Fruit fly (Drosophila melanogaster) whole organism, wandering third instar larva: ENCODE data around the gene nst.
A peak's percentile ranks its signal among the peaks of the same experiment; 100 is the strongest.

Experiments
- Abd-B ChIP-seq: fragments of >200 bp; optimal IDR thresholded peaks from 2 replicates; lab custom pipeline; 2017; ENCODE audit warnings: missing biosample characterization, missing genetic modification characterization
- CG32264 ChIP-seq: fragments of 200-800 bp; sonication (Bioruptor generic); optimal IDR thresholded peaks from 2 replicates; lab custom pipeline; 2016; ENCODE audit warnings: missing biosample characterization, missing genetic modification characterization
- CG9705 ChIP-seq: fragments of 200-800 bp; sonication (Bioruptor generic); optimal IDR thresholded peaks from 2 replicates; lab custom pipeline; 2018; ENCODE audit warnings: missing biosample characterization, mild to moderate bottlenecking, missing genetic modification characterization
- CrebA ChIP-seq: fragments of 200-800 bp; sonication (Bioruptor generic); optimal IDR thresholded peaks from 2 replicates; lab custom pipeline; 2016; ENCODE audit warnings: missing biosample characterization, mild to moderate bottlenecking, missing genetic modification characterization, borderline replicate concordance
- Dfd ChIP-seq: fragments of >200 bp; optimal IDR thresholded peaks from 2 replicates; lab custom pipeline; 2017; ENCODE audit warnings: missing biosample characterization, missing genetic modification characterization
- Dif ChIP-seq: fragments of 200-275, 200-300 bp; sonication (Bioruptor generic); optimal IDR thresholded peaks from 2 replicates; lab custom pipeline; 2018; ENCODE audit warnings: missing biosample characterization, missing genetic modification characterization; ENCODE audit not compliant: partially characterized antibody
- GATAd ChIP-seq: sonication (Bioruptor generic); optimal IDR thresholded peaks from 2 replicates; lab custom pipeline; 2016; ENCODE audit warnings: missing biosample characterization, missing genetic modification characterization
- HLH106 ChIP-seq: fragments of 200-800 bp; optimal IDR thresholded peaks from 3 replicates; lab custom pipeline; 2019; ENCODE audit warnings: missing biosample characterization, mild to moderate bottlenecking, missing genetic modification characterization, moderate library complexity
- Hnf4 ChIP-seq: fragments of 200-800 bp; sonication (Bioruptor generic); optimal IDR thresholded peaks from 2 replicates; lab custom pipeline; 2016; ENCODE audit warnings: missing biosample characterization, mild to moderate bottlenecking, missing genetic modification characterization
- Hr78 ChIP-seq: fragments of >200 bp; optimal IDR thresholded peaks from 2 replicates; lab custom pipeline; 2017; ENCODE audit warnings: missing biosample characterization, missing genetic modification characterization
- Hr83 ChIP-seq: fragments of 200-300 bp; sonication (Bioruptor generic); optimal IDR thresholded peaks from 2 replicates; lab custom pipeline; 2016; ENCODE audit warnings: missing biosample characterization, mild to moderate bottlenecking, missing genetic modification characterization, moderate library complexity; ENCODE audit not compliant: poor library complexity, severe bottlenecking
- Jra ChIP-seq: sonication (Bioruptor generic); optimal IDR thresholded peaks from 2 replicates; lab custom pipeline; 2016; ENCODE audit warnings: missing biosample characterization, missing genetic modification characterization
- Mio ChIP-seq: sonication (Bioruptor generic); optimal IDR thresholded peaks from 2 replicates; lab custom pipeline; 2016; ENCODE audit warnings: missing biosample characterization, missing genetic modification characterization
- Myc ChIP-seq: fragments of >200 bp; optimal IDR thresholded peaks from 2 replicates; lab custom pipeline; 2017
- N ChIP-seq: fragments of >200 bp; optimal IDR thresholded peaks from 2 replicates; lab custom pipeline; 2018; ENCODE audit warnings: missing biosample characterization, missing external identifiers, missing genetic modification characterization
- OdsH ChIP-seq: fragments of 200-800 bp; sonication (Bioruptor generic); optimal IDR thresholded peaks from 2 replicates; lab custom pipeline; 2016; ENCODE audit warnings: missing biosample characterization, mild to moderate bottlenecking, missing genetic modification characterization
- Rel ChIP-seq, 2 experiments: fragments of 200-800 bp; sonication (Bioruptor generic) in 1 of 2; optimal IDR thresholded peaks; 2 replicates in 1 of 2; 3 replicates in 1 of 2; lab custom pipeline; 2016 to 2019; ENCODE audit warnings: mild to moderate bottlenecking in 2 of 2, missing biosample characterization in 2 of 2, missing genetic modification characterization in 2 of 2, moderate library complexity in 1 of 2
- Sp1 ChIP-seq: fragments of 200-800 bp; sonication (Bioruptor generic); optimal IDR thresholded peaks from 3 replicates; lab custom pipeline; 2019; ENCODE audit warnings: missing biosample characterization, mild to moderate bottlenecking, missing genetic modification characterization, moderate library complexity
- Vsx2 ChIP-seq: fragments of 200-300, 225-300 bp; sonication (Bioruptor generic); optimal IDR thresholded peaks from 2 replicates; lab custom pipeline; 2018; ENCODE audit warnings: missing biosample characterization, missing genetic modification characterization; ENCODE audit not compliant: partially characterized antibody
- br ChIP-seq: fragments of 200-800 bp; sonication (Bioruptor generic); optimal IDR thresholded peaks from 2 replicates; lab custom pipeline; 2016; ENCODE audit warnings: missing biosample characterization, missing genetic modification characterization
- brk ChIP-seq: fragments of 200-800 bp; sonication (Bioruptor generic); optimal IDR thresholded peaks from 2 replicates; lab custom pipeline; 2016; ENCODE audit warnings: missing biosample characterization, mild to moderate bottlenecking, missing genetic modification characterization
- dl ChIP-seq, 2 experiments: fragments of 175-275, 200-275 bp in 1 of 2; fragments of 200-275 bp in 1 of 2; sonication (Bioruptor generic); optimal IDR thresholded peaks; lab custom pipeline; 2018; ENCODE audit warnings: mild to moderate bottlenecking in 2 of 2, missing biosample characterization in 2 of 2, missing genetic modification characterization in 2 of 2, moderate library complexity in 2 of 2; ENCODE audit not compliant: partially characterized antibody in 2 of 2, insufficient read depth in 1 of 2
- dmrt93B ChIP-seq: fragments of 200-800 bp; sonication (Bioruptor generic); optimal IDR thresholded peaks from 2 replicates; lab custom pipeline; 2018; ENCODE audit warnings: missing biosample characterization, mild to moderate bottlenecking, missing genetic modification characterization
- dsf ChIP-seq: sonication (Bioruptor generic); optimal IDR thresholded peaks from 2 replicates; lab custom pipeline; 2016; ENCODE audit warnings: missing biosample characterization, missing genetic modification characterization, borderline replicate concordance
- ey ChIP-seq: fragments of 200-800 bp; sonication (Bioruptor generic); optimal IDR thresholded peaks from 2 replicates; lab custom pipeline; 2016; ENCODE audit warnings: missing biosample characterization, missing genetic modification characterization
- foxo ChIP-seq, 2 experiments: fragments of 200-800 bp; sonication (Bioruptor generic); optimal IDR thresholded peaks; 2 replicates in 1 of 2; 3 replicates in 1 of 2; lab custom pipeline; 2016 to 2017; ENCODE audit warnings: missing biosample characterization in 2 of 2, missing genetic modification characterization in 2 of 2
- fru ChIP-seq: fragments of 200-800 bp; sonication (Bioruptor generic); optimal IDR thresholded peaks from 3 replicates; lab custom pipeline; 2016; ENCODE audit warnings: missing biosample characterization, mild to moderate bottlenecking, missing genetic modification characterization
- h ChIP-seq: fragments of 200-800 bp; sonication (Bioruptor generic); optimal IDR thresholded peaks from 3 replicates; lab custom pipeline; 2016; ENCODE audit warnings: missing biosample characterization, mild to moderate bottlenecking, missing genetic modification characterization
- jim ChIP-seq: fragments of 175-275, 200-325 bp; sonication (Bioruptor generic); optimal IDR thresholded peaks from 2 replicates; lab custom pipeline; 2016; ENCODE audit warnings: missing biosample characterization, mild to moderate bottlenecking, missing genetic modification characterization
- lola ChIP-seq: fragments of >200 bp; optimal IDR thresholded peaks from 2 replicates; lab custom pipeline; 2017; ENCODE audit warnings: missing biosample characterization, missing genetic modification characterization
- pan ChIP-seq: fragments of >200 bp; optimal IDR thresholded peaks from 2 replicates; lab custom pipeline; 2017
- psq ChIP-seq: fragments of 200-800 bp; sonication (Bioruptor generic); optimal IDR thresholded peaks from 3 replicates; lab custom pipeline; 2017; ENCODE audit warnings: missing biosample characterization, mild to moderate bottlenecking, missing genetic modification characterization, moderate library complexity
- rgr ChIP-seq: fragments of 200-800 bp; sonication (Bioruptor generic); optimal IDR thresholded peaks from 3 replicates; lab custom pipeline; 2016; ENCODE audit warnings: missing biosample characterization, mild to moderate bottlenecking, missing genetic modification characterization
- sage ChIP-seq: fragments of 200-800 bp; sonication (Bioruptor generic); optimal IDR thresholded peaks from 2 replicates; lab custom pipeline; 2016; ENCODE audit warnings: missing biosample characterization, mild to moderate bottlenecking, missing genetic modification characterization
- sv ChIP-seq: fragments of 200-800 bp; sonication (Bioruptor generic); optimal IDR thresholded peaks from 3 replicates; lab custom pipeline; 2016; ENCODE audit warnings: missing biosample characterization, missing genetic modification characterization
- tai ChIP-seq: sonication (Bioruptor generic); optimal IDR thresholded peaks from 2 replicates; lab custom pipeline; 2016; ENCODE audit warnings: missing biosample characterization, missing genetic modification characterization
- usp ChIP-seq: fragments of >200 bp; optimal IDR thresholded peaks from 2 replicates; lab custom pipeline; 2017; ENCODE audit warnings: missing biosample characterization, missing genetic modification characterization
- woc ChIP-seq: sonication (Bioruptor generic); optimal IDR thresholded peaks from 2 replicates; lab custom pipeline; 2016; ENCODE audit warnings: missing biosample characterization, mild to moderate bottlenecking, missing genetic modification characterization

nst gene

dm6 chr3L:12503865-12504650 lies 25.9 kb downstream of the nst start, which contains the start of the genes CG10646 and vih:
Gene CG10646 (minus strand): TSS chr3L:12503894.
Gene vih (plus strand): TSS chr3L:12504292.
- TF ChIP-seq CrebA (GFP tag; lab: Kevin White, UChicago) = no peak
- no peak for TF ChIP-seq brk (GFP tag; lab: Kevin White, UChicago)
- no peak for TF ChIP-seq sage (GFP tag; lab: Kevin White, UChicago)
- no peak for TF ChIP-seq Hr78 (GFP tag; lab: Kevin White, UChicago)
- TF ChIP-seq Abd-B = no peak
- no peak for TF ChIP-seq Dif (GFP tag; lab: Kevin White, UChicago)
- no peak for TF ChIP-seq Vsx2
- no peak for TF ChIP-seq CG32264
- peak; percentile 24 for TF ChIP-seq dsf (GFP tag; lab: Kevin White, UChicago)
- TF ChIP-seq Hr83 (GFP tag; lab: Kevin White, UChicago) = peak; percentile 47
- TF ChIP-seq Jra = no peak
- peak in 1 of 2 experiments; percentile 66 for TF ChIP-seq foxo (GFP tag; optimal IDR thresholded peaks at IDR 0.05; lab: Kevin White, UChicago)
- TF ChIP-seq OdsH (GFP tag; lab: Kevin White, UChicago) = peak; percentile 37
- no peak for TF ChIP-seq lola (GFP tag; lab: Kevin White, UChicago)
- TF ChIP-seq Myc (lab: Kevin White, UChicago) = peak; percentile 47
- TF ChIP-seq jim = no peak
- TF ChIP-seq tai = no peak
- no peak for TF ChIP-seq dl (GFP tag; optimal IDR thresholded peaks at IDR 0.05; lab: Kevin White, UChicago; ENCODE audit: insufficient read depth in 1 of 2, partially characterized antibody in 2 of 2)
- no peak for TF ChIP-seq Hnf4 (GFP tag; lab: Kevin White, UChicago)
- peak; percentile 12 for TF ChIP-seq ey (GFP tag; lab: Kevin White, UChicago)
- no peak for TF ChIP-seq dmrt93B
- TF ChIP-seq GATAd (GFP tag; lab: Kevin White, UChicago) = no peak
- TF ChIP-seq sv = no peak
- peak; percentile 40 for TF ChIP-seq CG9705 (GFP tag; lab: Kevin White, UChicago)
- peak; percentile 11 for TF ChIP-seq br (GFP tag; lab: Kevin White, UChicago)
- TF ChIP-seq h (GFP tag; lab: Kevin White, UChicago) = peak; percentile 59
- peak; percentile 45 for TF ChIP-seq HLH106 (tag; lab: Kevin White, UChicago)
- TF ChIP-seq usp (GFP tag; lab: Kevin White, UChicago) = no peak
- TF ChIP-seq Sp1 (GFP tag; lab: Kevin White, UChicago) = peak; percentile 54
- TF ChIP-seq rgr = peak; percentile 60
- peak; percentile 50 for TF ChIP-seq fru (GFP tag; lab: Kevin White, UChicago)
- peak; percentile 67 for TF ChIP-seq psq
- no peak for TF ChIP-seq pan (lab: Kevin White, UChicago)
- TF ChIP-seq Rel (GFP tag; optimal IDR thresholded peaks at IDR 0.05; lab: Kevin White, UChicago) = no peak
- peak; percentile 43 for TF ChIP-seq Rel (tag; optimal IDR thresholded peaks at IDR 0.05; lab: Kevin White, UChicago)
- TF ChIP-seq N (GFP tag; lab: Kevin White, UChicago) = no peak
- no peak for TF ChIP-seq Dfd (GFP tag; lab: Kevin White, UChicago)
- no peak for TF ChIP-seq Mio (GFP tag; lab: Kevin White, UChicago)
- TF ChIP-seq woc (GFP tag; lab: Kevin White, UChicago) = no peak

- TF ChIP-seq sv = peak; percentile 58
- peak; percentile 40 for TF ChIP-seq OdsH (GFP tag; lab: Kevin White, UChicago)
- TF ChIP-seq HLH106 (tag; lab: Kevin White, UChicago) = peak; percentile 47
- peak; percentile 44 for TF ChIP-seq br (GFP tag; lab: Kevin White, UChicago)
- TF ChIP-seq Sp1 (GFP tag; lab: Kevin White, UChicago) = peak; percentile 45
- TF ChIP-seq dsf (GFP tag; lab: Kevin White, UChicago) = peak; percentile 61
- peak; percentile 83 for TF ChIP-seq sage (GFP tag; lab: Kevin White, UChicago)
- no peak for TF ChIP-seq GATAd (GFP tag; lab: Kevin White, UChicago)
- no peak for TF ChIP-seq CG9705 (GFP tag; lab: Kevin White, UChicago)
- peak; percentile 77 for TF ChIP-seq Jra
- no peak for TF ChIP-seq Hr78 (GFP tag; lab: Kevin White, UChicago)
- TF ChIP-seq fru (GFP tag; lab: Kevin White, UChicago) = peak; percentile 59
- no peak for TF ChIP-seq lola (GFP tag; lab: Kevin White, UChicago)
- peak; percentile 6 for TF ChIP-seq psq
- no peak for TF ChIP-seq N (GFP tag; lab: Kevin White, UChicago)
- TF ChIP-seq usp (GFP tag; lab: Kevin White, UChicago) = no peak
- no peak for TF ChIP-seq brk (GFP tag; lab: Kevin White, UChicago)
- TF ChIP-seq h (GFP tag; lab: Kevin White, UChicago) = peak; percentile 73
- TF ChIP-seq Dif (GFP tag; lab: Kevin White, UChicago) = no peak
- TF ChIP-seq Vsx2 = no peak
- no peak for TF ChIP-seq Rel (GFP tag; optimal IDR thresholded peaks at IDR 0.05; lab: Kevin White, UChicago)
- TF ChIP-seq Rel (tag; optimal IDR thresholded peaks at IDR 0.05; lab: Kevin White, UChicago) = peak; percentile 55
- no peak for TF ChIP-seq dmrt93B
- no peak for TF ChIP-seq tai
- peak; percentile 40 for TF ChIP-seq ey (GFP tag; lab: Kevin White, UChicago)
- TF ChIP-seq Dfd (GFP tag; lab: Kevin White, UChicago) = no peak
- TF ChIP-seq CrebA (GFP tag; lab: Kevin White, UChicago) = no peak
- TF ChIP-seq Myc (lab: Kevin White, UChicago) = peak; percentile 1
- TF ChIP-seq Mio (GFP tag; lab: Kevin White, UChicago) = no peak
- peak; percentile 41 for TF ChIP-seq CG32264
- no peak for TF ChIP-seq jim
- TF ChIP-seq foxo (GFP tag; optimal IDR thresholded peaks at IDR 0.05; lab: Kevin White, UChicago) = peak in 1 of 2 experiments; percentile 68
- TF ChIP-seq pan (lab: Kevin White, UChicago) = no peak
- TF ChIP-seq Hnf4 (GFP tag; lab: Kevin White, UChicago) = peak; percentile 79
- no peak for TF ChIP-seq Abd-B
- peak; percentile 8 for TF ChIP-seq Hr83 (GFP tag; lab: Kevin White, UChicago)
- TF ChIP-seq woc (GFP tag; lab: Kevin White, UChicago) = peak; percentile 31
- no peak for TF ChIP-seq dl (GFP tag; optimal IDR thresholded peaks at IDR 0.05; lab: Kevin White, UChicago; ENCODE audit: insufficient read depth in 1 of 2, partially characterized antibody in 2 of 2)
- TF ChIP-seq rgr = peak; percentile 65
These were observed 28.7 kb downstream of the nst start, which contains the start of the genes CG10638 and CG10681 for dm6 chr3L:12501249-12501648. Gene CG10638 (minus strand): TSS chr3L:12501311. Gene CG10681 (plus strand): TSS chr3L:12501513.
